Worm (Caenorhabditis elegans) whole organism, L4/young adult: ENCODE measurements around the gene hda-11.
A peak's percentile ranks its signal among the peaks of the same experiment; 100 is the strongest.

Source experiments
- W03F9.2 ChIP-seq: fragments of 150-350 bp; optimal IDR thresholded peaks from 2 replicates; lab custom pipeline; 2014; ENCODE audit warnings: missing biosample characterization, missing genetic modification characterization
- him-1 ChIP-seq: sonication (generic microtip); optimal IDR thresholded peaks from 2 replicates; lab custom pipeline; 2016; ENCODE audit warnings: missing genotype, missing genetic modification reagents, missing genetic modification characterization, missing compliant biosample characterization

- TF ChIP-seq him-1 (tag; lab: Kevin White, UChicago) (peak; percentile 47), W03F9.2 (tag; lab: Kevin White, UChicago) (no peak)
Measured at ce11 chrV:10525902-10526301, at the start of gene hda-11, which contains the start of gene C35A5.8.
